Worm (Caenorhabditis elegans) whole organism, mixed stage, embryonic: ENCODE results near the gene F09G8.10.

Experiments
- blmp-1 ChIP-seq: fragments of 150-350 bp; optimal IDR thresholded peaks from 2 replicates; lab custom pipeline; 2014; ENCODE audit warnings: missing biosample characterization, missing genetic modification characterization
- lin-32 ChIP-seq: fragments of 200-800 bp; sonication (Bioruptor generic); optimal IDR thresholded peaks from 2 replicates; lab custom pipeline; 2018; ENCODE audit warnings: mild to moderate bottlenecking, missing genetic modification characterization, missing compliant biosample characterization
- snpc-4 ChIP-seq: fragments of 150-350 bp; optimal IDR thresholded peaks from 2 replicates; lab custom pipeline; 2014; ENCODE audit warnings: missing biosample characterization, missing genetic modification characterization
- sptf-1 ChIP-seq: sonication (generic microtip); optimal IDR thresholded peaks from 2 replicates; lab custom pipeline; 2017; ENCODE audit warnings: mild to moderate bottlenecking, missing genetic modification characterization, moderate library complexity, missing compliant biosample characterization

ce11 chrIII:8232634-8233033, 39.3 kb downstream of the F09G8.10 start, which contains the start of gene henn-1:
- TF ChIP-seq lin-32 (GFP tag; lab: Kevin White, UChicago) (no peak), sptf-1 (tag; lab: Kevin White, UChicago) (no peak), snpc-4 (no peak), blmp-1 (tag; lab: Kevin White, UChicago) (no peak)
